Worm (Caenorhabditis elegans) whole organism, L2 larva: Measurements from ENCODE around the gene Y38E10A.34.

Experiments used
- aly-2 ChIP-seq: fragments of 150-350 bp; optimal IDR thresholded peaks from 2 replicates; lab custom pipeline; 2014; ENCODE audit warnings: missing biosample characterization, missing genetic modification characterization
- blmp-1 ChIP-seq: sonication (generic microtip); optimal IDR thresholded peaks from 2 replicates; lab custom pipeline; 2017; ENCODE audit warnings: missing genetic modification characterization, mild to moderate bottlenecking, missing compliant biosample characterization, antibody characterized with exemption, moderate library complexity; ENCODE audit not compliant: insufficient read depth
- ceh-82 ChIP-seq: fragments of 150-350 bp; optimal IDR thresholded peaks from 2 replicates; lab custom pipeline; 2014; ENCODE audit warnings: missing biosample characterization, missing genetic modification characterization
- egl-27 ChIP-seq: sonication (generic microtip); optimal IDR thresholded peaks from 3 replicates; lab custom pipeline; 2017; ENCODE audit warnings: missing biosample characterization, missing genetic modification reagents, missing genetic modification characterization
- lsy-2 ChIP-seq, 2 experiments: fragments of 150-350 bp in 1 of 2; sonication (generic microtip) in 1 of 2; optimal IDR thresholded peaks; 2 replicates each; lab custom pipeline; 2014 to 2017; ENCODE audit warnings: missing biosample characterization in 2 of 2, missing genetic modification characterization in 2 of 2
- nhr-23 ChIP-seq: fragments of 150-350 bp; optimal IDR thresholded peaks from 2 replicates; lab custom pipeline; 2014; ENCODE audit warnings: missing biosample characterization, missing genetic modification reagents, missing genetic modification characterization
- snpc-4 ChIP-seq: fragments of 150-350 bp; optimal IDR thresholded peaks from 2 replicates; lab custom pipeline; 2014; ENCODE audit warnings: missing biosample characterization, missing genetic modification characterization

- TF ChIP-seq blmp-1 (no peak), snpc-4 (no peak), lsy-2 (tag; optimal IDR thresholded peaks at IDR 0.05; lab: Kevin White, UChicago) (no peak), ceh-82 (tag; lab: Kevin White, UChicago) (no peak), nhr-23 (tag; lab: Kevin White, UChicago) (no peak), aly-2 (tag; lab: Kevin White, UChicago) (no peak), egl-27 (tag; lab: Kevin White, UChicago) (no peak)
These were observed 41.5 kb downstream of the Y38E10A.34 start for ce11 chrII:12672512-12672911.
